Worm (Caenorhabditis elegans): ENCODE results near the gene cyp-34A7.

cyp-34A7 gene

ce11 chrV:3992334-3992733, 28.7 kb upstream of the cyp-34A7 start:
- TF ChIP-seq drap-1 (GFP tag; optimal IDR thresholded peaks at IDR 0.05) (no peak), ham-2 (GFP tag; optimal IDR thresholded peaks at IDR 0.05) (no peak), tbx-8 (GFP tag; optimal IDR thresholded peaks at IDR 0.05) (no peak), lin-13 (tag; optimal IDR thresholded peaks at IDR 0.05) (no peak), unc-120 (tag; optimal IDR thresholded peaks at IDR 0.05; ENCODE audit: poor library complexity, severe bottlenecking) (no peak), zip-8 (tag; optimal IDR thresholded peaks at IDR 0.05) (no peak), nhr-12 (tag; optimal IDR thresholded peaks at IDR 0.05) (no peak), ces-1 (GFP tag; optimal IDR thresholded peaks at IDR 0.05) (no peak), snpc-4 (tag; optimal IDR thresholded peaks at IDR 0.05) (no peak), nhr-237 (tag; optimal IDR thresholded peaks at IDR 0.05) (no peak), blmp-1 (tag; optimal IDR thresholded peaks at IDR 0.05) (no peak)

ce11 chrV:3989070-3989469, 25.5 kb upstream of the cyp-34A7 start, which contains the start of gene nlp-27:
Gene nlp-27 (plus strand): TSS chrV:3989378.
- TF ChIP-seq lin-32 (GFP tag; optimal IDR thresholded peaks at IDR 0.05) = no peak
- no peak for TF ChIP-seq snpc-4 (tag; optimal IDR thresholded peaks at IDR 0.05)
- no peak for TF ChIP-seq pha-4 (tag; optimal IDR thresholded peaks at IDR 0.05)
- no peak for TF ChIP-seq unc-62 (GFP tag; optimal IDR thresholded peaks at IDR 0.05)
- no peak for TF ChIP-seq elt-3 (tag; optimal IDR thresholded peaks at IDR 0.05)
- no peak for TF ChIP-seq mep-1 (tag; optimal IDR thresholded peaks at IDR 0.05)
- no peak for TF ChIP-seq ceh-83 (GFP tag; optimal IDR thresholded peaks at IDR 0.05)
- no peak for TF ChIP-seq nhr-28 (tag; optimal IDR thresholded peaks at IDR 0.05)
- TF ChIP-seq lsy-2 (tag; optimal IDR thresholded peaks at IDR 0.05) = no peak
- no peak for TF ChIP-seq blmp-1 (tag; optimal IDR thresholded peaks at IDR 0.05)
- no peak for TF ChIP-seq nhr-76 (tag; optimal IDR thresholded peaks at IDR 0.05)
- no peak for TF ChIP-seq zip-8 (tag; optimal IDR thresholded peaks at IDR 0.05)
- TF ChIP-seq lin-13 (tag; optimal IDR thresholded peaks at IDR 0.05) = no peak
- no peak for TF ChIP-seq ztf-11 (tag; optimal IDR thresholded peaks at IDR 0.05)

ce11 chrV:3987616-3988015, 24.0 kb upstream of the cyp-34A7 start, which contains the start of gene nlp-28:
Gene nlp-28 (plus strand): TSS chrV:3987900.
- no peak for TF ChIP-seq hlh-1 (tag; optimal IDR thresholded peaks at IDR 0.05)
- no peak for TF ChIP-seq flh-1 (GFP tag; optimal IDR thresholded peaks at IDR 0.05)
- TF ChIP-seq mls-2 (tag; optimal IDR thresholded peaks at IDR 0.05) = no peak
- TF ChIP-seq lin-32 (GFP tag; optimal IDR thresholded peaks at IDR 0.05) = no peak
- TF ChIP-seq nhr-237 (tag; optimal IDR thresholded peaks at IDR 0.05) = no peak
- no peak for TF ChIP-seq nhr-2 (tag; optimal IDR thresholded peaks at IDR 0.05)
- TF ChIP-seq blmp-1 (tag; optimal IDR thresholded peaks at IDR 0.05) = no peak
- no peak for TF ChIP-seq sptf-1 (tag; optimal IDR thresholded peaks at IDR 0.05)
- TF ChIP-seq nhr-28 (tag; optimal IDR thresholded peaks at IDR 0.05) = no peak
- no peak for TF ChIP-seq cnd-1 (tag; optimal IDR thresholded peaks at IDR 0.05)
- no peak for TF ChIP-seq nhr-76 (tag; optimal IDR thresholded peaks at IDR 0.05)
- TF ChIP-seq M03D4.4 (tag; optimal IDR thresholded peaks at IDR 0.05) = no peak
- TF ChIP-seq elt-3 (tag; optimal IDR thresholded peaks at IDR 0.05) = no peak
- no peak for TF ChIP-seq elt-1 (tag; optimal IDR thresholded peaks at IDR 0.05; ENCODE audit: borderline replicate concordance, insufficient read depth)
- no peak for TF ChIP-seq unc-62 (GFP tag; optimal IDR thresholded peaks at IDR 0.05)
- no peak for TF ChIP-seq mab-5 (tag; optimal IDR thresholded peaks at IDR 0.05)
- no peak for TF ChIP-seq lin-13 (tag; optimal IDR thresholded peaks at IDR 0.05)
- no peak for TF ChIP-seq snpc-4 (tag; optimal IDR thresholded peaks at IDR 0.05)
- no peak for TF ChIP-seq pha-4 (tag; optimal IDR thresholded peaks at IDR 0.05)

ce11 chrV:3985104-3985503, 21.5 kb upstream of the cyp-34A7 start:
- TF ChIP-seq unc-120 (tag; optimal IDR thresholded peaks at IDR 0.05; ENCODE audit: poor library complexity, severe bottlenecking) (no peak), cnd-1 (tag; optimal IDR thresholded peaks at IDR 0.05) (no peak), elt-3 (tag; optimal IDR thresholded peaks at IDR 0.05) (no peak), M03D4.4 (tag; optimal IDR thresholded peaks at IDR 0.05) (no peak), nhr-76 (tag; optimal IDR thresholded peaks at IDR 0.05) (no peak), zip-8 (tag; optimal IDR thresholded peaks at IDR 0.05) (no peak), lsy-2 (tag; optimal IDR thresholded peaks at IDR 0.05) (no peak), nhr-2 (tag; optimal IDR thresholded peaks at IDR 0.05) (no peak), ham-2 (GFP tag; optimal IDR thresholded peaks at IDR 0.05) (no peak), flh-1 (GFP tag; optimal IDR thresholded peaks at IDR 0.05) (no peak), ceh-83 (GFP tag; optimal IDR thresholded peaks at IDR 0.05) (no peak), snpc-4 (tag; optimal IDR thresholded peaks at IDR 0.05) (no peak)

ce11 chrV:3984178-3984577, 20.6 kb upstream of the cyp-34A7 start, which contains the start of gene nlp-29:
Gene nlp-29 (plus strand): TSS chrV:3984425.
- TF ChIP-seq sem-2 (GFP tag; optimal IDR thresholded peaks at IDR 0.05) (no peak), ceh-39 (tag; optimal IDR thresholded peaks at IDR 0.05) (no peak), lsy-2 (tag; optimal IDR thresholded peaks at IDR 0.05) (no peak), nhr-12 (tag; optimal IDR thresholded peaks at IDR 0.05) (no peak), ceh-43 (GFP tag; optimal IDR thresholded peaks at IDR 0.05) (no peak), zip-8 (tag; optimal IDR thresholded peaks at IDR 0.05) (no peak), hlh-1 (tag; optimal IDR thresholded peaks at IDR 0.05) (no peak), mls-2 (tag; optimal IDR thresholded peaks at IDR 0.05) (no peak), ceh-83 (GFP tag; optimal IDR thresholded peaks at IDR 0.05) (no peak), ces-1 (GFP tag; optimal IDR thresholded peaks at IDR 0.05) (no peak)
